Fruit fly (Drosophila melanogaster) whole organism, wandering third instar larva: ENCODE data around the gene trio.

Experiments
- Abd-B ChIP-seq: fragments of >200 bp; optimal IDR thresholded peaks from 2 replicates; lab custom pipeline; 2017; ENCODE audit warnings: missing biosample characterization, missing genetic modification characterization
- CG32264 ChIP-seq: fragments of 200-800 bp; sonication (Bioruptor generic); optimal IDR thresholded peaks from 2 replicates; lab custom pipeline; 2016; ENCODE audit warnings: missing biosample characterization, missing genetic modification characterization
- CG9705 ChIP-seq: fragments of 200-800 bp; sonication (Bioruptor generic); optimal IDR thresholded peaks from 2 replicates; lab custom pipeline; 2018; ENCODE audit warnings: missing biosample characterization, mild to moderate bottlenecking, missing genetic modification characterization
- CrebA ChIP-seq: fragments of 200-800 bp; sonication (Bioruptor generic); optimal IDR thresholded peaks from 2 replicates; lab custom pipeline; 2016; ENCODE audit warnings: missing biosample characterization, mild to moderate bottlenecking, missing genetic modification characterization, borderline replicate concordance
- Dfd ChIP-seq: fragments of >200 bp; optimal IDR thresholded peaks from 2 replicates; lab custom pipeline; 2017; ENCODE audit warnings: missing biosample characterization, missing genetic modification characterization
- Dif ChIP-seq: fragments of 200-275, 200-300 bp; sonication (Bioruptor generic); optimal IDR thresholded peaks from 2 replicates; lab custom pipeline; 2018; ENCODE audit warnings: missing biosample characterization, missing genetic modification characterization; ENCODE audit not compliant: partially characterized antibody
- GATAd ChIP-seq: sonication (Bioruptor generic); optimal IDR thresholded peaks from 2 replicates; lab custom pipeline; 2016; ENCODE audit warnings: missing biosample characterization, missing genetic modification characterization
- HLH106 ChIP-seq: fragments of 200-800 bp; optimal IDR thresholded peaks from 3 replicates; lab custom pipeline; 2019; ENCODE audit warnings: missing biosample characterization, mild to moderate bottlenecking, missing genetic modification characterization, moderate library complexity
- Hnf4 ChIP-seq: fragments of 200-800 bp; sonication (Bioruptor generic); optimal IDR thresholded peaks from 2 replicates; lab custom pipeline; 2016; ENCODE audit warnings: missing biosample characterization, mild to moderate bottlenecking, missing genetic modification characterization
- Hr78 ChIP-seq: fragments of >200 bp; optimal IDR thresholded peaks from 2 replicates; lab custom pipeline; 2017; ENCODE audit warnings: missing biosample characterization, missing genetic modification characterization
- Hr83 ChIP-seq: fragments of 200-300 bp; sonication (Bioruptor generic); optimal IDR thresholded peaks from 2 replicates; lab custom pipeline; 2016; ENCODE audit warnings: missing biosample characterization, mild to moderate bottlenecking, missing genetic modification characterization, moderate library complexity; ENCODE audit not compliant: poor library complexity, severe bottlenecking
- Jra ChIP-seq: sonication (Bioruptor generic); optimal IDR thresholded peaks from 2 replicates; lab custom pipeline; 2016; ENCODE audit warnings: missing biosample characterization, missing genetic modification characterization
- Mio ChIP-seq: sonication (Bioruptor generic); optimal IDR thresholded peaks from 2 replicates; lab custom pipeline; 2016; ENCODE audit warnings: missing biosample characterization, missing genetic modification characterization
- Myc ChIP-seq: fragments of >200 bp; optimal IDR thresholded peaks from 2 replicates; lab custom pipeline; 2017
- N ChIP-seq: fragments of >200 bp; optimal IDR thresholded peaks from 2 replicates; lab custom pipeline; 2018; ENCODE audit warnings: missing biosample characterization, missing external identifiers, missing genetic modification characterization
- OdsH ChIP-seq: fragments of 200-800 bp; sonication (Bioruptor generic); optimal IDR thresholded peaks from 2 replicates; lab custom pipeline; 2016; ENCODE audit warnings: missing biosample characterization, mild to moderate bottlenecking, missing genetic modification characterization
- Rel ChIP-seq, 2 experiments: fragments of 200-800 bp; sonication (Bioruptor generic) in 1 of 2; optimal IDR thresholded peaks; 2 replicates in 1 of 2; 3 replicates in 1 of 2; lab custom pipeline; 2016 to 2019; ENCODE audit warnings: mild to moderate bottlenecking in 2 of 2, missing biosample characterization in 2 of 2, missing genetic modification characterization in 2 of 2, moderate library complexity in 1 of 2
- Sp1 ChIP-seq: fragments of 200-800 bp; sonication (Bioruptor generic); optimal IDR thresholded peaks from 3 replicates; lab custom pipeline; 2019; ENCODE audit warnings: missing biosample characterization, mild to moderate bottlenecking, missing genetic modification characterization, moderate library complexity
- Vsx2 ChIP-seq: fragments of 200-300, 225-300 bp; sonication (Bioruptor generic); optimal IDR thresholded peaks from 2 replicates; lab custom pipeline; 2018; ENCODE audit warnings: missing biosample characterization, missing genetic modification characterization; ENCODE audit not compliant: partially characterized antibody
- br ChIP-seq: fragments of 200-800 bp; sonication (Bioruptor generic); optimal IDR thresholded peaks from 2 replicates; lab custom pipeline; 2016; ENCODE audit warnings: missing biosample characterization, missing genetic modification characterization
- brk ChIP-seq: fragments of 200-800 bp; sonication (Bioruptor generic); optimal IDR thresholded peaks from 2 replicates; lab custom pipeline; 2016; ENCODE audit warnings: missing biosample characterization, mild to moderate bottlenecking, missing genetic modification characterization
- dl ChIP-seq, 2 experiments: fragments of 175-275, 200-275 bp in 1 of 2; fragments of 200-275 bp in 1 of 2; sonication (Bioruptor generic); optimal IDR thresholded peaks; lab custom pipeline; 2018; ENCODE audit warnings: mild to moderate bottlenecking in 2 of 2, missing biosample characterization in 2 of 2, missing genetic modification characterization in 2 of 2, moderate library complexity in 2 of 2; ENCODE audit not compliant: partially characterized antibody in 2 of 2, insufficient read depth in 1 of 2
- dmrt93B ChIP-seq: fragments of 200-800 bp; sonication (Bioruptor generic); optimal IDR thresholded peaks from 2 replicates; lab custom pipeline; 2018; ENCODE audit warnings: missing biosample characterization, mild to moderate bottlenecking, missing genetic modification characterization
- dsf ChIP-seq: sonication (Bioruptor generic); optimal IDR thresholded peaks from 2 replicates; lab custom pipeline; 2016; ENCODE audit warnings: missing biosample characterization, missing genetic modification characterization, borderline replicate concordance
- ey ChIP-seq: fragments of 200-800 bp; sonication (Bioruptor generic); optimal IDR thresholded peaks from 2 replicates; lab custom pipeline; 2016; ENCODE audit warnings: missing biosample characterization, missing genetic modification characterization
- foxo ChIP-seq, 2 experiments: fragments of 200-800 bp; sonication (Bioruptor generic); optimal IDR thresholded peaks; 2 replicates in 1 of 2; 3 replicates in 1 of 2; lab custom pipeline; 2016 to 2017; ENCODE audit warnings: missing biosample characterization in 2 of 2, missing genetic modification characterization in 2 of 2
- fru ChIP-seq: fragments of 200-800 bp; sonication (Bioruptor generic); optimal IDR thresholded peaks from 3 replicates; lab custom pipeline; 2016; ENCODE audit warnings: missing biosample characterization, mild to moderate bottlenecking, missing genetic modification characterization
- h ChIP-seq: fragments of 200-800 bp; sonication (Bioruptor generic); optimal IDR thresholded peaks from 3 replicates; lab custom pipeline; 2016; ENCODE audit warnings: missing biosample characterization, mild to moderate bottlenecking, missing genetic modification characterization
- jim ChIP-seq: fragments of 175-275, 200-325 bp; sonication (Bioruptor generic); optimal IDR thresholded peaks from 2 replicates; lab custom pipeline; 2016; ENCODE audit warnings: missing biosample characterization, mild to moderate bottlenecking, missing genetic modification characterization
- lola ChIP-seq: fragments of >200 bp; optimal IDR thresholded peaks from 2 replicates; lab custom pipeline; 2017; ENCODE audit warnings: missing biosample characterization, missing genetic modification characterization
- pan ChIP-seq: fragments of >200 bp; optimal IDR thresholded peaks from 2 replicates; lab custom pipeline; 2017
- psq ChIP-seq: fragments of 200-800 bp; sonication (Bioruptor generic); optimal IDR thresholded peaks from 3 replicates; lab custom pipeline; 2017; ENCODE audit warnings: missing biosample characterization, mild to moderate bottlenecking, missing genetic modification characterization, moderate library complexity
- rgr ChIP-seq: fragments of 200-800 bp; sonication (Bioruptor generic); optimal IDR thresholded peaks from 3 replicates; lab custom pipeline; 2016; ENCODE audit warnings: missing biosample characterization, mild to moderate bottlenecking, missing genetic modification characterization
- sage ChIP-seq: fragments of 200-800 bp; sonication (Bioruptor generic); optimal IDR thresholded peaks from 2 replicates; lab custom pipeline; 2016; ENCODE audit warnings: missing biosample characterization, mild to moderate bottlenecking, missing genetic modification characterization
- sv ChIP-seq: fragments of 200-800 bp; sonication (Bioruptor generic); optimal IDR thresholded peaks from 3 replicates; lab custom pipeline; 2016; ENCODE audit warnings: missing biosample characterization, missing genetic modification characterization
- tai ChIP-seq: sonication (Bioruptor generic); optimal IDR thresholded peaks from 2 replicates; lab custom pipeline; 2016; ENCODE audit warnings: missing biosample characterization, missing genetic modification characterization
- usp ChIP-seq: fragments of >200 bp; optimal IDR thresholded peaks from 2 replicates; lab custom pipeline; 2017; ENCODE audit warnings: missing biosample characterization, missing genetic modification characterization
- woc ChIP-seq: sonication (Bioruptor generic); optimal IDR thresholded peaks from 2 replicates; lab custom pipeline; 2016; ENCODE audit warnings: missing biosample characterization, mild to moderate bottlenecking, missing genetic modification characterization

Gene trio

dm6 chr3L:1029610-1030284, 4.9 kb downstream of the trio start:
- peak; percentile 28 for TF ChIP-seq sv (GFP tag; lab: Kevin White, UChicago)
- no peak for TF ChIP-seq Hr83 (GFP tag; lab: Kevin White, UChicago)
- no peak for TF ChIP-seq dl (GFP tag; optimal IDR thresholded peaks at IDR 0.05; lab: Kevin White, UChicago; ENCODE audit: insufficient read depth in 1 of 2, partially characterized antibody in 2 of 2)

dm6 chr3L:1023728-1024127, 10.9 kb downstream of the trio start:
- TF ChIP-seq pan (no peak), br (no peak), Hr78 (GFP tag; lab: Kevin White, UChicago) (no peak), rgr (GFP tag; lab: Kevin White, UChicago) (no peak), lola (GFP tag; lab: Kevin White, UChicago) (no peak), dl (GFP tag; optimal IDR thresholded peaks at IDR 0.05; lab: Kevin White, UChicago; ENCODE audit: insufficient read depth in 1 of 2, partially characterized antibody in 2 of 2) (no peak), foxo (GFP tag; optimal IDR thresholded peaks at IDR 0.05; lab: Kevin White, UChicago) (no peak), CrebA (no peak), Mio (GFP tag; lab: Kevin White, UChicago) (no peak), Abd-B (GFP tag; lab: Kevin White, UChicago) (no peak), h (GFP tag; lab: Kevin White, UChicago) (no peak), Sp1 (GFP tag; lab: Kevin White, UChicago) (no peak)
- TF ChIP-seq, all 38 proteins: peak for 0

- TF ChIP-seq brk (GFP tag; lab: Kevin White, UChicago) (no peak), jim (no peak), dmrt93B (GFP tag; lab: Kevin White, UChicago) (no peak), Dif (GFP tag; lab: Kevin White, UChicago) (no peak), Hr83 (GFP tag; lab: Kevin White, UChicago) (no peak), usp (GFP tag; lab: Kevin White, UChicago) (no peak), Abd-B (GFP tag; lab: Kevin White, UChicago) (no peak), Dfd (GFP tag; lab: Kevin White, UChicago) (no peak), pan (no peak), Jra (no peak), GATAd (GFP tag; lab: Kevin White, UChicago) (no peak), psq (GFP tag; lab: Kevin White, UChicago) (no peak), foxo (GFP tag; optimal IDR thresholded peaks at IDR 0.05; lab: Kevin White, UChicago) (no peak)
Measured at dm6 chr3L:1022783-1023182, 11.9 kb downstream of the trio start.

- TF ChIP-seq Dif (GFP tag; lab: Kevin White, UChicago), result no peak
- TF ChIP-seq CrebA, result no peak
- no peak for TF ChIP-seq CG32264
- no peak for TF ChIP-seq Abd-B (GFP tag; lab: Kevin White, UChicago)
- TF ChIP-seq foxo (GFP tag; optimal IDR thresholded peaks at IDR 0.05; lab: Kevin White, UChicago), result no peak
- no peak for TF ChIP-seq woc
- TF ChIP-seq tai (GFP tag; lab: Kevin White, UChicago), result no peak
- no peak for TF ChIP-seq Myc (lab: Kevin White, UChicago)
- no peak for TF ChIP-seq jim
- TF ChIP-seq dl (GFP tag; optimal IDR thresholded peaks at IDR 0.05; lab: Kevin White, UChicago; ENCODE audit: insufficient read depth in 1 of 2, partially characterized antibody in 2 of 2), result no peak
- no peak for TF ChIP-seq usp (GFP tag; lab: Kevin White, UChicago)
- no peak for TF ChIP-seq sv (GFP tag; lab: Kevin White, UChicago)
- peak; percentile 58 for TF ChIP-seq h (GFP tag; lab: Kevin White, UChicago)
- no peak for TF ChIP-seq GATAd (GFP tag; lab: Kevin White, UChicago)
- TF ChIP-seq dsf (GFP tag; lab: Kevin White, UChicago), result no peak
- no peak for TF ChIP-seq Rel (GFP tag; optimal IDR thresholded peaks at IDR 0.05; lab: Kevin White, UChicago)
- no peak for TF ChIP-seq Rel (tag; optimal IDR thresholded peaks at IDR 0.05; lab: Kevin White, UChicago)
- TF ChIP-seq Sp1 (GFP tag; lab: Kevin White, UChicago), result no peak
- no peak for TF ChIP-seq Hr78 (GFP tag; lab: Kevin White, UChicago)
- TF ChIP-seq Vsx2 (GFP tag; lab: Kevin White, UChicago), result no peak
- TF ChIP-seq ey, result no peak
- TF ChIP-seq N (GFP tag; lab: Kevin White, UChicago), result no peak
- no peak for TF ChIP-seq brk (GFP tag; lab: Kevin White, UChicago)
- no peak for TF ChIP-seq lola (GFP tag; lab: Kevin White, UChicago)
- TF ChIP-seq CG9705 (GFP tag; lab: Kevin White, UChicago), result no peak
- no peak for TF ChIP-seq Hnf4 (GFP tag; lab: Kevin White, UChicago)
- TF ChIP-seq OdsH (GFP tag; lab: Kevin White, UChicago), result no peak
- TF ChIP-seq Dfd (GFP tag; lab: Kevin White, UChicago), result no peak
- TF ChIP-seq HLH106 (tag; lab: Kevin White, UChicago), result no peak
- TF ChIP-seq Mio (GFP tag; lab: Kevin White, UChicago), result no peak
- no peak for TF ChIP-seq Jra
- TF ChIP-seq Hr83 (GFP tag; lab: Kevin White, UChicago), result peak; percentile 86
- peak; percentile 11 for TF ChIP-seq fru (GFP tag; lab: Kevin White, UChicago)
- no peak for TF ChIP-seq sage (GFP tag; lab: Kevin White, UChicago)
- no peak for TF ChIP-seq pan
- peak; percentile 33 for TF ChIP-seq rgr (GFP tag; lab: Kevin White, UChicago)
- TF ChIP-seq psq (GFP tag; lab: Kevin White, UChicago), result no peak
- peak; percentile 19 for TF ChIP-seq dmrt93B (GFP tag; lab: Kevin White, UChicago)
- TF ChIP-seq br, result no peak
Measured at dm6 chr3L:1022206-1022605, 12.5 kb downstream of the trio start.
